Fruit fly (Drosophila melanogaster) whole organism, wandering third instar larva: ENCODE results near the gene CG13786.

Experiments
- Abd-B ChIP-seq: fragments of >200 bp; optimal IDR thresholded peaks from 2 replicates; lab custom pipeline; 2017; ENCODE audit warnings: missing biosample characterization, missing genetic modification characterization
- CG32264 ChIP-seq: fragments of 200-800 bp; sonication (Bioruptor generic); optimal IDR thresholded peaks from 2 replicates; lab custom pipeline; 2016; ENCODE audit warnings: missing biosample characterization, missing genetic modification characterization
- CG9705 ChIP-seq: fragments of 200-800 bp; sonication (Bioruptor generic); optimal IDR thresholded peaks from 2 replicates; lab custom pipeline; 2018; ENCODE audit warnings: missing biosample characterization, mild to moderate bottlenecking, missing genetic modification characterization
- CrebA ChIP-seq: fragments of 200-800 bp; sonication (Bioruptor generic); optimal IDR thresholded peaks from 2 replicates; lab custom pipeline; 2016; ENCODE audit warnings: missing biosample characterization, mild to moderate bottlenecking, missing genetic modification characterization, borderline replicate concordance
- Dfd ChIP-seq: fragments of >200 bp; optimal IDR thresholded peaks from 2 replicates; lab custom pipeline; 2017; ENCODE audit warnings: missing biosample characterization, missing genetic modification characterization
- Dif ChIP-seq: fragments of 200-275, 200-300 bp; sonication (Bioruptor generic); optimal IDR thresholded peaks from 2 replicates; lab custom pipeline; 2018; ENCODE audit warnings: missing biosample characterization, missing genetic modification characterization; ENCODE audit not compliant: partially characterized antibody
- GATAd ChIP-seq: sonication (Bioruptor generic); optimal IDR thresholded peaks from 2 replicates; lab custom pipeline; 2016; ENCODE audit warnings: missing biosample characterization, missing genetic modification characterization
- Hnf4 ChIP-seq: fragments of 200-800 bp; sonication (Bioruptor generic); optimal IDR thresholded peaks from 2 replicates; lab custom pipeline; 2016; ENCODE audit warnings: missing biosample characterization, mild to moderate bottlenecking, missing genetic modification characterization
- Hr83 ChIP-seq: fragments of 200-300 bp; sonication (Bioruptor generic); optimal IDR thresholded peaks from 2 replicates; lab custom pipeline; 2016; ENCODE audit warnings: missing biosample characterization, mild to moderate bottlenecking, missing genetic modification characterization, moderate library complexity; ENCODE audit not compliant: poor library complexity, severe bottlenecking
- Jra ChIP-seq: sonication (Bioruptor generic); optimal IDR thresholded peaks from 2 replicates; lab custom pipeline; 2016; ENCODE audit warnings: missing biosample characterization, missing genetic modification characterization
- Mio ChIP-seq: sonication (Bioruptor generic); optimal IDR thresholded peaks from 2 replicates; lab custom pipeline; 2016; ENCODE audit warnings: missing biosample characterization, missing genetic modification characterization
- Myc ChIP-seq: fragments of >200 bp; optimal IDR thresholded peaks from 2 replicates; lab custom pipeline; 2017
- N ChIP-seq: fragments of >200 bp; optimal IDR thresholded peaks from 2 replicates; lab custom pipeline; 2018; ENCODE audit warnings: missing biosample characterization, missing external identifiers, missing genetic modification characterization
- OdsH ChIP-seq: fragments of 200-800 bp; sonication (Bioruptor generic); optimal IDR thresholded peaks from 2 replicates; lab custom pipeline; 2016; ENCODE audit warnings: missing biosample characterization, mild to moderate bottlenecking, missing genetic modification characterization
- Rel ChIP-seq, 2 experiments: fragments of 200-800 bp; sonication (Bioruptor generic) in 1 of 2; optimal IDR thresholded peaks; 2 replicates in 1 of 2; 3 replicates in 1 of 2; lab custom pipeline; 2016 to 2019; ENCODE audit warnings: mild to moderate bottlenecking in 2 of 2, missing biosample characterization in 2 of 2, missing genetic modification characterization in 2 of 2, moderate library complexity in 1 of 2
- Sp1 ChIP-seq: fragments of 200-800 bp; sonication (Bioruptor generic); optimal IDR thresholded peaks from 3 replicates; lab custom pipeline; 2019; ENCODE audit warnings: missing biosample characterization, mild to moderate bottlenecking, missing genetic modification characterization, moderate library complexity
- Vsx2 ChIP-seq: fragments of 200-300, 225-300 bp; sonication (Bioruptor generic); optimal IDR thresholded peaks from 2 replicates; lab custom pipeline; 2018; ENCODE audit warnings: missing biosample characterization, missing genetic modification characterization; ENCODE audit not compliant: partially characterized antibody
- brk ChIP-seq: fragments of 200-800 bp; sonication (Bioruptor generic); optimal IDR thresholded peaks from 2 replicates; lab custom pipeline; 2016; ENCODE audit warnings: missing biosample characterization, mild to moderate bottlenecking, missing genetic modification characterization
- dl ChIP-seq, 2 experiments: fragments of 175-275, 200-275 bp in 1 of 2; fragments of 200-275 bp in 1 of 2; sonication (Bioruptor generic); optimal IDR thresholded peaks; lab custom pipeline; 2018; ENCODE audit warnings: mild to moderate bottlenecking in 2 of 2, missing biosample characterization in 2 of 2, missing genetic modification characterization in 2 of 2, moderate library complexity in 2 of 2; ENCODE audit not compliant: partially characterized antibody in 2 of 2, insufficient read depth in 1 of 2
- dmrt93B ChIP-seq: fragments of 200-800 bp; sonication (Bioruptor generic); optimal IDR thresholded peaks from 2 replicates; lab custom pipeline; 2018; ENCODE audit warnings: missing biosample characterization, mild to moderate bottlenecking, missing genetic modification characterization
- dsf ChIP-seq: sonication (Bioruptor generic); optimal IDR thresholded peaks from 2 replicates; lab custom pipeline; 2016; ENCODE audit warnings: missing biosample characterization, missing genetic modification characterization, borderline replicate concordance
- ey ChIP-seq: fragments of 200-800 bp; sonication (Bioruptor generic); optimal IDR thresholded peaks from 2 replicates; lab custom pipeline; 2016; ENCODE audit warnings: missing biosample characterization, missing genetic modification characterization
- foxo ChIP-seq, 2 experiments: fragments of 200-800 bp; sonication (Bioruptor generic); optimal IDR thresholded peaks; 2 replicates in 1 of 2; 3 replicates in 1 of 2; lab custom pipeline; 2016 to 2017; ENCODE audit warnings: missing biosample characterization in 2 of 2, missing genetic modification characterization in 2 of 2
- fru ChIP-seq: fragments of 200-800 bp; sonication (Bioruptor generic); optimal IDR thresholded peaks from 3 replicates; lab custom pipeline; 2016; ENCODE audit warnings: missing biosample characterization, mild to moderate bottlenecking, missing genetic modification characterization
- h ChIP-seq: fragments of 200-800 bp; sonication (Bioruptor generic); optimal IDR thresholded peaks from 3 replicates; lab custom pipeline; 2016; ENCODE audit warnings: missing biosample characterization, mild to moderate bottlenecking, missing genetic modification characterization
- jim ChIP-seq: fragments of 175-275, 200-325 bp; sonication (Bioruptor generic); optimal IDR thresholded peaks from 2 replicates; lab custom pipeline; 2016; ENCODE audit warnings: missing biosample characterization, mild to moderate bottlenecking, missing genetic modification characterization
- lola ChIP-seq: fragments of >200 bp; optimal IDR thresholded peaks from 2 replicates; lab custom pipeline; 2017; ENCODE audit warnings: missing biosample characterization, missing genetic modification characterization
- pan ChIP-seq: fragments of >200 bp; optimal IDR thresholded peaks from 2 replicates; lab custom pipeline; 2017
- psq ChIP-seq: fragments of 200-800 bp; sonication (Bioruptor generic); optimal IDR thresholded peaks from 3 replicates; lab custom pipeline; 2017; ENCODE audit warnings: missing biosample characterization, mild to moderate bottlenecking, missing genetic modification characterization, moderate library complexity
- rgr ChIP-seq: fragments of 200-800 bp; sonication (Bioruptor generic); optimal IDR thresholded peaks from 3 replicates; lab custom pipeline; 2016; ENCODE audit warnings: missing biosample characterization, mild to moderate bottlenecking, missing genetic modification characterization
- sage ChIP-seq: fragments of 200-800 bp; sonication (Bioruptor generic); optimal IDR thresholded peaks from 2 replicates; lab custom pipeline; 2016; ENCODE audit warnings: missing biosample characterization, mild to moderate bottlenecking, missing genetic modification characterization
- sv ChIP-seq: fragments of 200-800 bp; sonication (Bioruptor generic); optimal IDR thresholded peaks from 3 replicates; lab custom pipeline; 2016; ENCODE audit warnings: missing biosample characterization, missing genetic modification characterization
- tai ChIP-seq: sonication (Bioruptor generic); optimal IDR thresholded peaks from 2 replicates; lab custom pipeline; 2016; ENCODE audit warnings: missing biosample characterization, missing genetic modification characterization
- usp ChIP-seq: fragments of >200 bp; optimal IDR thresholded peaks from 2 replicates; lab custom pipeline; 2017; ENCODE audit warnings: missing biosample characterization, missing genetic modification characterization
- woc ChIP-seq: sonication (Bioruptor generic); optimal IDR thresholded peaks from 2 replicates; lab custom pipeline; 2016; ENCODE audit warnings: missing biosample characterization, mild to moderate bottlenecking, missing genetic modification characterization

The CG13786 gene

dm6 chr2L:7219172-7219571 is 33.6 kb downstream of the CG13786 start:
- TF ChIP-seq rgr (GFP tag; lab: Kevin White, UChicago) (no peak), brk (GFP tag; lab: Kevin White, UChicago) (no peak), foxo (GFP tag; optimal IDR thresholded peaks at IDR 0.05; lab: Kevin White, UChicago) (no peak), psq (GFP tag; lab: Kevin White, UChicago) (no peak), dsf (no peak), GATAd (GFP tag; lab: Kevin White, UChicago) (no peak), sv (GFP tag; lab: Kevin White, UChicago) (no peak), Dif (no peak), sage (GFP tag; lab: Kevin White, UChicago) (no peak)

- no peak for TF ChIP-seq dl (GFP tag; optimal IDR thresholded peaks at IDR 0.05; lab: Kevin White, UChicago; ENCODE audit: insufficient read depth in 1 of 2, partially characterized antibody in 2 of 2)
- TF ChIP-seq N (GFP tag; lab: Kevin White, UChicago) = no peak
- no peak for TF ChIP-seq Abd-B (GFP tag; lab: Kevin White, UChicago)
- no peak for TF ChIP-seq CG32264 (GFP tag; lab: Kevin White, UChicago)
- TF ChIP-seq Sp1 (GFP tag; lab: Kevin White, UChicago) = no peak
- no peak for TF ChIP-seq CG9705 (GFP tag; lab: Kevin White, UChicago)
- no peak for TF ChIP-seq Vsx2 (GFP tag; lab: Kevin White, UChicago)
- TF ChIP-seq brk (GFP tag; lab: Kevin White, UChicago) = no peak
- no peak for TF ChIP-seq dsf
- no peak for TF ChIP-seq fru (GFP tag; lab: Kevin White, UChicago)
- no peak for TF ChIP-seq Hr83 (GFP tag; lab: Kevin White, UChicago)
- TF ChIP-seq Jra = no peak
- TF ChIP-seq sv (GFP tag; lab: Kevin White, UChicago) = no peak
- TF ChIP-seq lola = no peak
- TF ChIP-seq usp (GFP tag; lab: Kevin White, UChicago) = no peak
- no peak for TF ChIP-seq OdsH (GFP tag; lab: Kevin White, UChicago)
- TF ChIP-seq psq (GFP tag; lab: Kevin White, UChicago) = no peak
- no peak for TF ChIP-seq Dif
- TF ChIP-seq sage (GFP tag; lab: Kevin White, UChicago) = no peak
- no peak for TF ChIP-seq pan (lab: Kevin White, UChicago)
- TF ChIP-seq h = peak; percentile 27
- TF ChIP-seq GATAd (GFP tag; lab: Kevin White, UChicago) = no peak
- TF ChIP-seq jim (GFP tag; lab: Kevin White, UChicago) = no peak
- TF ChIP-seq tai (GFP tag; lab: Kevin White, UChicago) = no peak
- TF ChIP-seq Myc = no peak
- no peak for TF ChIP-seq woc (GFP tag; lab: Kevin White, UChicago)
- peak in 1 of 2 experiments; percentile 5 for TF ChIP-seq foxo (GFP tag; optimal IDR thresholded peaks at IDR 0.05; lab: Kevin White, UChicago)
- peak; percentile 14 for TF ChIP-seq CrebA (GFP tag; lab: Kevin White, UChicago)
- TF ChIP-seq Dfd (GFP tag; lab: Kevin White, UChicago) = no peak
- no peak for TF ChIP-seq rgr (GFP tag; lab: Kevin White, UChicago)
- TF ChIP-seq Mio (GFP tag; lab: Kevin White, UChicago) = no peak
- TF ChIP-seq ey (GFP tag; lab: Kevin White, UChicago) = no peak
- no peak for TF ChIP-seq Rel (GFP tag; optimal IDR thresholded peaks at IDR 0.05; lab: Kevin White, UChicago)
- TF ChIP-seq Rel (tag; optimal IDR thresholded peaks at IDR 0.05; lab: Kevin White, UChicago) = peak; percentile 44
- no peak for TF ChIP-seq dmrt93B
Observed at dm6 chr2L:7217931-7218330, 34.9 kb downstream of the CG13786 start.

DNA sequence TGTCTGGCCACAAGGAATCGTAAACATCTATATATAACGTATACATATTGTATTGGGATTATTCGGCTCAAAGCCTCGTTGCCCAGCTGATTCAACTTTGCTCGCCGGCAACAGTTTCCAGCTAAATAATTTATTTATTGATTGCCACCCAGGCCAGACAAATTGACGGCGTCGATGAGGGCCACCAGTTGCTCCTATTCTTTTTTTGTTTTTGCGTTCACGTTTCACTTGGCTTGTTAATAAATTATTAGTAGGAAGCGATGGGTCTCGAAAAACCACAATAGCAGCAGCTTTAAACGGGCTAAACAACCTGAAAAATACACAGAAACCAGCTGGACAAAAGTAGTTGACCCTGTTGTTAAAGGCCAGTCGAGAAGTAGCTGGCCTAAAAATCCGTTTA is 35.7 kb downstream of the CG13786 start:
- no peak for TF ChIP-seq Hnf4 (GFP tag; lab: Kevin White, UChicago)
- TF ChIP-seq CG9705 (GFP tag; lab: Kevin White, UChicago) = no peak
- TF ChIP-seq rgr (GFP tag; lab: Kevin White, UChicago) = no peak
- TF ChIP-seq dl (GFP tag; optimal IDR thresholded peaks at IDR 0.05; lab: Kevin White, UChicago; ENCODE audit: insufficient read depth in 1 of 2, partially characterized antibody in 2 of 2) = no peak
- no peak for TF ChIP-seq Myc
- TF ChIP-seq pan (lab: Kevin White, UChicago) = no peak
